Worm (Caenorhabditis elegans) whole organism, L3 larva: Measurements from ENCODE around the gene shpk-1.

ENCODE experiments used
- ZK546.5 ChIP-seq: sonication (generic microtip); optimal IDR thresholded peaks from 2 replicates; lab custom pipeline; 2017; ENCODE audit warnings: missing biosample characterization, missing genetic modification characterization
- aly-2 ChIP-seq: fragments of 150-350 bp; optimal IDR thresholded peaks from 2 replicates; lab custom pipeline; 2014; ENCODE audit warnings: missing biosample characterization, missing genetic modification characterization
- ama-1 ChIP-seq: fragments of 150-350 bp; optimal IDR thresholded peaks from 2 replicates; lab custom pipeline; 2018
- ceh-82 ChIP-seq: fragments of 150-350 bp; optimal IDR thresholded peaks from 2 replicates; lab custom pipeline; 2014; ENCODE audit warnings: missing biosample characterization, missing genetic modification characterization
- daf-12 ChIP-seq: fragments of 150-350 bp; optimal IDR thresholded peaks from 2 replicates; lab custom pipeline; 2014; ENCODE audit warnings: missing biosample characterization, missing genetic modification reagents, missing genetic modification characterization
- egl-27 ChIP-seq: sonication (generic microtip); optimal IDR thresholded peaks from 4 replicates; lab custom pipeline; 2017; ENCODE audit warnings: missing biosample characterization, missing genetic modification reagents, missing genetic modification characterization
- egl-5 ChIP-seq: fragments of 150-350 bp; optimal IDR thresholded peaks from 2 replicates; lab custom pipeline; 2017; ENCODE audit warnings: missing biosample characterization, missing genetic modification reagents, missing genetic modification characterization, inconsistent platforms
- elt-3 ChIP-seq, 3 experiments: fragments of 150-350 bp in 1 of 3; sonication (generic microtip) in 2 of 3; optimal IDR thresholded peaks; 2 replicates in 2 of 3; 4 replicates in 1 of 3; lab custom pipeline; 2014 to 2017; ENCODE audit warnings: missing biosample characterization in 3 of 3, missing genetic modification characterization in 3 of 3
- eor-1 ChIP-seq, 2 experiments: fragments of 150-350 bp; optimal IDR thresholded peaks; 2 replicates each; lab custom pipeline; 2014 to 2018; ENCODE audit warnings: missing biosample characterization in 2 of 2, missing genetic modification characterization in 2 of 2
- fkh-10 ChIP-seq: sonication (generic microtip); optimal IDR thresholded peaks from 2 replicates; lab custom pipeline; 2017; ENCODE audit warnings: missing biosample characterization, missing genetic modification reagents, missing genetic modification characterization
- fkh-2 ChIP-seq: fragments of 150-350 bp; optimal IDR thresholded peaks from 2 replicates; lab custom pipeline; 2014; ENCODE audit warnings: missing biosample characterization, missing genetic modification reagents, missing genetic modification characterization
- fos-1 ChIP-seq: fragments of 150-350 bp; optimal IDR thresholded peaks from 2 replicates; lab custom pipeline; 2014; ENCODE audit warnings: missing biosample characterization, missing genetic modification characterization
- jun-1 ChIP-seq: fragments of 150-350 bp; optimal IDR thresholded peaks from 2 replicates; lab custom pipeline; 2014; ENCODE audit warnings: missing biosample characterization, missing genetic modification reagents, missing genetic modification characterization
- lin-39 ChIP-seq: fragments of 150-350 bp; optimal IDR thresholded peaks from 2 replicates; lab custom pipeline; 2018; ENCODE audit warnings: missing biosample characterization, missing genetic modification reagents, missing genetic modification characterization
- lsy-12 ChIP-seq: sonication (generic microtip); optimal IDR thresholded peaks from 2 replicates; lab custom pipeline; 2016; ENCODE audit warnings: mild to moderate bottlenecking, missing genetic modification characterization, missing compliant biosample characterization
- mdl-1 ChIP-seq: fragments of 150-350 bp; optimal IDR thresholded peaks from 2 replicates; lab custom pipeline; 2014; ENCODE audit warnings: missing biosample characterization, missing genetic modification characterization
- mml-1 ChIP-seq: fragments of 150-350 bp; sonication (generic microtip); optimal IDR thresholded peaks from 3 replicates; lab custom pipeline; 2014; ENCODE audit warnings: missing biosample characterization, missing genetic modification characterization
- nhr-11 ChIP-seq: fragments of 150-350 bp; optimal IDR thresholded peaks from 2 replicates; lab custom pipeline; 2014; ENCODE audit warnings: missing biosample characterization, missing genetic modification characterization
- nhr-12 ChIP-seq: fragments of 150-350 bp; optimal IDR thresholded peaks from 2 replicates; lab custom pipeline; 2014; ENCODE audit warnings: missing biosample characterization, missing genetic modification characterization
- nhr-23 ChIP-seq: fragments of 150-350 bp; optimal IDR thresholded peaks from 2 replicates; lab custom pipeline; 2014; ENCODE audit warnings: missing biosample characterization, missing genetic modification reagents, missing genetic modification characterization
- nhr-237 ChIP-seq: fragments of 150-350 bp; optimal IDR thresholded peaks from 2 replicates; lab custom pipeline; 2014; ENCODE audit warnings: missing biosample characterization, missing genetic modification characterization
- nhr-25 ChIP-seq: sonication (generic microtip); optimal IDR thresholded peaks from 2 replicates; lab custom pipeline; 2017; ENCODE audit warnings: missing biosample characterization, missing genetic modification characterization
- nhr-43 ChIP-seq: sonication (generic microtip); optimal IDR thresholded peaks from 2 replicates; lab custom pipeline; 2016; ENCODE audit warnings: mild to moderate bottlenecking, missing genetic modification characterization, missing compliant biosample characterization; ENCODE audit not compliant: poor library complexity, severe bottlenecking
- nhr-67 ChIP-seq: fragments of 150-350 bp; optimal IDR thresholded peaks from 2 replicates; lab custom pipeline; 2014; ENCODE audit warnings: missing biosample characterization, missing genetic modification characterization
- nhr-77 ChIP-seq: fragments of 150-350 bp; optimal IDR thresholded peaks from 2 replicates; lab custom pipeline; 2014; ENCODE audit warnings: missing biosample characterization, missing genetic modification characterization
- sea-2 ChIP-seq: fragments of 150-350 bp; sonication (generic microtip); optimal IDR thresholded peaks from 4 replicates; lab custom pipeline; 2014; ENCODE audit warnings: missing biosample characterization, missing genetic modification reagents, missing genetic modification characterization
- skn-1 ChIP-seq: fragments of 150-350 bp; optimal IDR thresholded peaks from 2 replicates; lab custom pipeline; 2014; ENCODE audit warnings: missing biosample characterization, missing genetic modification characterization
- snpc-4 ChIP-seq: fragments of 150-350 bp; optimal IDR thresholded peaks from 2 replicates; lab custom pipeline; 2014; ENCODE audit warnings: missing biosample characterization, missing genetic modification characterization
- tbx-2 ChIP-seq: sonication (generic microtip); optimal IDR thresholded peaks from 2 replicates; lab custom pipeline; 2016; ENCODE audit warnings: mild to moderate bottlenecking, missing genetic modification characterization, missing compliant biosample characterization
- ztf-11 ChIP-seq: fragments of 150-350 bp; optimal IDR thresholded peaks from 2 replicates; lab custom pipeline; 2014; ENCODE audit warnings: missing biosample characterization, missing genetic modification characterization
- ztf-4 ChIP-seq: fragments of 150-350 bp; optimal IDR thresholded peaks from 2 replicates; lab custom pipeline; 2014; ENCODE audit warnings: missing biosample characterization, missing genetic modification characterization

Gene shpk-1

DNA sequence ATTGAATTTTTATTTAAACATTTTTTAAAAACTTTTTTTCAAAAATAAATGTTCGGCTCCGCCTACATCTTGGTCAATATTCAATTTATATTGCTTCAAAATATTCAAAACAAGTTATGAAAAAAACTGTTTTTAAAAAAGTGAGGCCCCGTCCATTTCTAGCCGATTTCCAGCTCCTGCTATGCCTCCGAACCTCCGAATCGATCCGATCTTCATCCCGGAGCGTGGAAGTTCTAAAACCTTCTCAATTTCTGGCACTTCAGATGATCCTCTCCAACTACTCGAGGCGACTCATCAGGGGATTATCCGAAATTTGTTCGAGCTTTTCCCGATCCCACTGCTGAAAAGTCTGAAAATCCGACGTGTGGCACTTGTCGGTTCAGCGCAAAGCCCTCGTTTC lies 6.4 kb downstream of the shpk-1 start:
- no peak for TF ChIP-seq ZK546.5 (tag; lab: Kevin White, UChicago)
- no peak for TF ChIP-seq mml-1 (tag; lab: Kevin White, UChicago)
- no peak for TF ChIP-seq eor-1 (tag; optimal IDR thresholded peaks at IDR 0.05; lab: Kevin White, UChicago)
- peak; percentile 24 for TF ChIP-seq ama-1 (lab: Kevin White, UChicago)
- TF ChIP-seq nhr-43 (tag; lab: Kevin White, UChicago): no peak

DNA sequence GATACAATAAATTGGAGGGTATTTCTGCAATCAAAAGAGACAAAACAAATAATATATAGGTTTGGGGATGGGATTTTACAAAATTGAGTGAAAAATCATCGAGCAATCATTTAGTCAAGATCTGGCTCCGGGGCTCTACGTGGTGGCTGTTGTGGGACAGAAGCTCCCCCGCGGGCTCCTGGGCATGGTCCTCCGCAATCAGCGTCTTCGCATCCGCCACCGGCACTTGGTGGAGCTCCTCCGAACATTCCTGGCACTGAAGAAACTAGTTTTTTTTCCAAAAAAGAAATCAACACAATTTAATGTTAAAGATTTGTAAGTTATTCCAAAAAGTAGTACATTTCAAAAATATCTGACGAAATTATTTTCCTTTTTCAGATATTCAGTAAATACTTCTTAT lies 6.9 kb downstream of the shpk-1 start:
- TF ChIP-seq daf-12 (tag; lab: Kevin White, UChicago) (no peak), lin-39 (tag; lab: Kevin White, UChicago) (no peak), aly-2 (tag; lab: Kevin White, UChicago) (no peak), egl-27 (tag; lab: Kevin White, UChicago) (no peak), ceh-82 (no peak), jun-1 (tag; lab: Kevin White, UChicago) (no peak), fkh-2 (tag; lab: Kevin White, UChicago) (no peak), fkh-10 (no peak), mdl-1 (no peak), tbx-2 (tag; lab: Kevin White, UChicago) (no peak), skn-1 (tag; lab: Kevin White, UChicago) (no peak), snpc-4 (no peak), ztf-11 (tag; lab: Kevin White, UChicago) (no peak)

DNA sequence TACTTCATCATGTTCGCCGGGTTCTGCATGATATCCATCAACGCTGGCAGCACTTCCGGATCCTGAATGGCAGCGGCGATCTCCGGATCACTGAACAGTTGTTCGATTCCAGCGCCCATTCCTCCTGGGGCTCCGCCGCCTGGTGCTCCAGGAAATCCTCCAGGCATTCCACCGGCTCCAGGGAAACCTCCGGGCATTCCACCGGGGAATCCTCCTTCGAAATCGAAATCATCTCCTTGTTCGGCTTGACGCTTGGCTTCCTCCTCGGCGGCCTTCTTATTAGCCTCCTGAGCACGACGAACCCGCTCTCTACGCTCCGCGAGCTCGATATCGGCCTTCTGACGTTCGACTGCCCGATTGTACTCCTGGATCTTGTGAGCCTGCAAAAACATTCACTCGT lies 7.7 kb downstream of the shpk-1 start:
- TF ChIP-seq skn-1 (tag; lab: Kevin White, UChicago) (no peak), mml-1 (tag; lab: Kevin White, UChicago) (no peak), daf-12 (tag; lab: Kevin White, UChicago) (no peak), fos-1 (tag; lab: Kevin White, UChicago) (no peak), sea-2 (GFP tag; lab: Kevin White, UChicago) (no peak), fkh-10 (no peak), fkh-2 (tag; lab: Kevin White, UChicago) (no peak), nhr-237 (tag; lab: Kevin White, UChicago) (no peak), snpc-4 (no peak), elt-3 (tag; optimal IDR thresholded peaks at IDR 0.05; lab: Kevin White, UChicago) (no peak), ztf-4 (no peak)

DNA sequence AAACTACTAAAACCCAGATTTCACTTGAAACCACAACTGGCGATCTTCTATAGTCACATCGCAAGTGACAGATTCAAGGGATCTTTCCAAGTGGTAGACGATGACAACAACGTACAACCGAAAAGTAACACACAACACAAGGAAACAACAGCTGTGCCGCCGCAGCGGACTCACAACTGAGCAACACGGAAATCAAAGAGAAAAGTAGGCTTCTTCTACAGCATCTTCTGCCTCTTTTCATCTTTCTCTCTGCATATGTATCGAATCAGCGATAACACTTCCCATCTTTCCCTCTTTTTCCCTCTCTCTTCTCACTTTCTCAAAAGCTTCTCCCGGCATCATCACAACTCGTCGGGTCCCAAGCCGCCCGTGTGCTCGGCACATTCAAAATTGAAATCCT lies 9.0 kb downstream of the shpk-1 start, which contains the start of gene T12D8.9:
Gene T12D8.9, plus strand, starts transcription at position 312 of the 400 bp plus-strand sequence.
- no peak for TF ChIP-seq fkh-10
- TF ChIP-seq lsy-12 (tag; lab: Kevin White, UChicago): no peak
- TF ChIP-seq nhr-11 (tag; lab: Kevin White, UChicago): peak; percentile 26

DNA sequence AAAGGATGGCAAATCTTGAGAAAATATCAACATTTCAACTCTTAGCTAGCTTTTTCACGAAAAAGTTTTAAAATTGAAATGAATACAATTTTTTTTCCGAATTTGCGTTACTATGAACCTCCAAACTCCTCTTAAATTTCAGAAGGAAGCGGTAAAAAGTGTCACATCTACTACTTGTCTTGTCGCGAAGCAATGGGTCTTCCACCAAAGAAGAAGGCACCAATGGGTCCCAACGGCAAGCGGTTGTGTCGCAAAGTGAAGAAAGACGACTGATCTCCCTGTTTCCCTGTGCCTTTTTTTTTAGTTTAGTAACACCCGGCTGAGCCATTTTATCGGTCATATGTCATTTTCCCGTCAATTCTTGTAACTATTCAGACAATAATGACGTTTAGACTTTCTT lies 13.2 kb downstream of the shpk-1 start:
- no peak for TF ChIP-seq nhr-25 (tag; lab: Kevin White, UChicago)
- no peak for TF ChIP-seq aly-2 (tag; lab: Kevin White, UChicago)
- no peak for TF ChIP-seq lsy-12 (tag; lab: Kevin White, UChicago)
- no peak for TF ChIP-seq ztf-4
- no peak for TF ChIP-seq mdl-1
- no peak for TF ChIP-seq nhr-77 (tag; lab: Kevin White, UChicago)
- no peak for TF ChIP-seq nhr-67 (tag; lab: Kevin White, UChicago)
- no peak for TF ChIP-seq fkh-2 (tag; lab: Kevin White, UChicago)
- TF ChIP-seq egl-5 (tag; lab: Kevin White, UChicago): no peak
- no peak for TF ChIP-seq mml-1 (tag; lab: Kevin White, UChicago)
- TF ChIP-seq, all 47 proteins: peak for 0

DNA sequence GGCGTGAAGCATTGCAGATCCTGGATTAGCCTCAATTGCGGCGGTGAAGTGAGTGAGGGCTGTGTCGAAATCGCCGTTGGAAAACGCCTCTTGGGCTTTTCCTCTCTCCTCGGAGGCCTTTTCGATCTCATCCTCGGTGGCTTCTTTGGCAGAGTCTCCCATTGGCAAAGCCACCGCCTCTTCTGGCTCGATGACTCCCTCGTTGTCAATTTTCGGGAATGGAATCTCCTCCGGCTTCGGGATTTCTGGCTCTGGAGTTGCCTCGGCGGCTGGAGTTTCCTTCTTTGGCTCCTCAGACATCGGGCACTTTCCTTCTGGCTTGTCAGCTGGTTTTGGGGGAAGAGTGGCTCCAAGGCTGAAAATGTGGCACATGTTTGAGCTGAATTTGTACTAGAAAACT lies 13.9 kb downstream of the shpk-1 start:
- TF ChIP-seq sea-2 (GFP tag; lab: Kevin White, UChicago) (no peak), jun-1 (tag; lab: Kevin White, UChicago) (no peak), nhr-25 (tag; lab: Kevin White, UChicago) (no peak), lin-39 (tag; lab: Kevin White, UChicago) (no peak), elt-3 (tag; optimal IDR thresholded peaks at IDR 0.05; lab: Kevin White, UChicago) (no peak), nhr-23 (tag; lab: Kevin White, UChicago) (no peak), fkh-2 (tag; lab: Kevin White, UChicago) (no peak), nhr-12 (tag; lab: Kevin White, UChicago) (no peak), ceh-82 (no peak), mml-1 (tag; lab: Kevin White, UChicago) (no peak)
